Fruit fly (Drosophila melanogaster) whole organism, pupa: ENCODE measurements around the gene CG13898.
A peak's percentile ranks its signal among the peaks of the same experiment; 100 is the strongest.

ENCODE experiments used
- CG10348 ChIP-seq: fragments of 200-800 bp; sonication (Bioruptor generic); IDR thresholded peaks from 2 replicates; pipeline ENCODE4 v1.3.6; 2022; ENCODE audit warnings: missing biosample characterization, missing genetic modification characterization
- CG12605 ChIP-seq: fragments of 200-800 bp; sonication (Bioruptor generic); IDR thresholded peaks from 2 replicates; pipeline ENCODE4 v1.3.6; 2022; ENCODE audit warnings: missing biosample characterization, missing genetic modification characterization
- CG13204 ChIP-seq: fragments of 200-800 bp; sonication (Bioruptor generic); optimal IDR thresholded peaks from 2 replicates; lab custom pipeline; 2018; ENCODE audit warnings: missing biosample characterization, mild to moderate bottlenecking, missing genetic modification characterization, moderate library complexity
- CG17806 ChIP-seq: fragments of 200-800 bp; sonication (Bioruptor generic); optimal IDR thresholded peaks from 2 replicates; lab custom pipeline; 2018; ENCODE audit warnings: missing biosample characterization, mild to moderate bottlenecking, missing genetic modification characterization, moderate library complexity
- CG32121 ChIP-seq: fragments of 200-800 bp; sonication (Bioruptor generic); IDR thresholded peaks from 2 replicates; pipeline ENCODE4 v1.3.6; 2022; ENCODE audit warnings: missing biosample characterization, missing genetic modification characterization
- CG34367 ChIP-seq: fragments of 200-800 bp; sonication (Bioruptor generic); optimal IDR thresholded peaks from 2 replicates; lab custom pipeline; 2018; ENCODE audit warnings: missing biosample characterization, mild to moderate bottlenecking, missing genetic modification characterization
- CG4496 ChIP-seq: fragments of 200-800 bp; sonication (Bioruptor generic); IDR thresholded peaks from 3 replicates; pipeline ENCODE4 v1.3.6; 2022; ENCODE audit warnings: missing biosample characterization, missing genetic modification characterization
- CG8159 ChIP-seq: fragments of 200-800 bp; sonication (Bioruptor generic); optimal IDR thresholded peaks from 3 replicates; lab custom pipeline; 2018; ENCODE audit warnings: missing biosample characterization, mild to moderate bottlenecking, missing genetic modification characterization, moderate library complexity
- D1 ChIP-seq: fragments of 200-800 bp; sonication (Bioruptor generic); optimal IDR thresholded peaks from 2 replicates; lab custom pipeline; 2018; ENCODE audit warnings: missing biosample characterization, mild to moderate bottlenecking, missing genetic modification characterization, moderate library complexity
- Ets98B ChIP-seq: fragments of 200-800 bp; sonication (Bioruptor generic); IDR thresholded peaks from 2 replicates; pipeline ENCODE4 v1.3.6; 2022; ENCODE audit warnings: missing biosample characterization, missing genetic modification characterization
- Pif1A ChIP-seq: fragments of 200-800 bp; sonication (Bioruptor generic); optimal IDR thresholded peaks from 3 replicates; lab custom pipeline; 2016; ENCODE audit warnings: missing biosample characterization, missing genetic modification characterization
- Pif1B ChIP-seq: fragments of 200-800 bp; sonication (Bioruptor generic); optimal IDR thresholded peaks from 3 replicates; lab custom pipeline; 2016; ENCODE audit warnings: missing biosample characterization, missing genetic modification characterization
- rn ChIP-seq: fragments of 200-800 bp; sonication (Bioruptor generic); IDR thresholded peaks from 2 replicates; pipeline ENCODE4 v1.3.6; 2022; ENCODE audit warnings: missing biosample characterization, missing genetic modification characterization

DNA sequence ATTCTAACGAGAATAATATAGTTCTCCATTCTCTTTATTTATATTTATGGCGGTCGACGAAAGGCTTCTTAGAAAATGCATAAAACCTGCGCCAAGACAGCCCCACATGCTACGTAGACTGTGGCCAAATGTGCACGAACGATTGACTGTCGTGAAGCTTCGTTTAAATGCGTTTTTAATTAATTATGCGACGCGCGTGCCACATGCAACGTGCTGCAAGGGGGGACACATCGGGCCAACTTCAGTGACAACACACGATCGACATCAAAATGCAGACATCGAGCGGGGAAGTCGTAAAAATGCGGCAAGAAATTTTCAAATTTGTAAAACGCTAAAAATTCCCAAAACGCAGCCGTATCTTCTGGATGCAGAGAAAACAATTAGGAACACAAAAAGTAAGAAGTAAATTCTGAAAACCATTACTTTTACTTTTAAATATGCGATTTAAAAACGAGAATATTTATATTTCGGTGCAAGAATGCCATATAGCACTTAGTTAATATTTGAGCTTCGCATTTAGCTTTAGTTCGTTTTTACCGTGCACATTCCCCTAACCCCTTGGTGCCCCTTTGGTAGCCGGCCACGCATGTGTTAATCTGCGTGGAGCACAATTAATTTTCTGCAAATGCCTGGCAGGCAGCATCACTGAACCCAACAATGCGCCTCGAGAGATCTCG, 3.9 kb downstream of the CG13898 start:
- TF ChIP-seq CG17806 (tag; lab: Kevin White, UChicago): peak; percentile 58
- no peak for TF ChIP-seq D1
- TF ChIP-seq CG4496 (GFP tag; lab: Robert Waterston, UW): peak; percentile 72; the same call in 2 of the 3 replicates
- TF ChIP-seq CG13204 (GFP tag; lab: Kevin White, UChicago): no peak
- peak; percentile 23 for TF ChIP-seq CG34367 (tag; lab: Kevin White, UChicago)
- TF ChIP-seq Pif1A (GFP tag; lab: Kevin White, UChicago): peak; percentile 52
- TF ChIP-seq CG12605: peak; percentile 47; the same call in 1 of the 2 replicates
- no peak for TF ChIP-seq rn
- no peak for TF ChIP-seq CG10348 (GFP tag; lab: Robert Waterston, UW)
- peak; percentile 55 for TF ChIP-seq CG8159 (tag; lab: Kevin White, UChicago)
- TF ChIP-seq Pif1B: no peak
- TF ChIP-seq CG32121: peak; percentile 33; the same call in 1 of the 2 replicates
- TF ChIP-seq Ets98B: peak; percentile 63
